Worm (Caenorhabditis elegans) whole organism, late embryonic: ENCODE measurements around the gene Y73B6BL.289.

Experiments
- K02D7.2 ChIP-seq: sonication (generic microtip); optimal IDR thresholded peaks from 2 replicates; lab custom pipeline; 2017; ENCODE audit warnings: mild to moderate bottlenecking, missing genetic modification characterization, missing compliant biosample characterization
- T23F11.4 ChIP-seq: fragments of 200-800 bp; sonication (Bioruptor generic); optimal IDR thresholded peaks from 2 replicates; lab custom pipeline; 2018; ENCODE audit warnings: mild to moderate bottlenecking, missing genetic modification characterization, missing compliant biosample characterization
- ceh-18 ChIP-seq: sonication (generic microtip); optimal IDR thresholded peaks from 2 replicates; lab custom pipeline; 2016; ENCODE audit warnings: missing genetic modification characterization, missing compliant biosample characterization
- ceh-22 ChIP-seq: sonication (generic microtip); optimal IDR thresholded peaks from 2 replicates; lab custom pipeline; 2017; ENCODE audit warnings: missing biosample characterization, missing genetic modification characterization
- ceh-31 ChIP-seq: sonication (generic microtip); optimal IDR thresholded peaks from 2 replicates; lab custom pipeline; 2016; ENCODE audit warnings: missing genetic modification characterization, missing compliant biosample characterization
- ceh-34 ChIP-seq: sonication (generic microtip); optimal IDR thresholded peaks from 2 replicates; lab custom pipeline; 2016; ENCODE audit warnings: mild to moderate bottlenecking, missing genetic modification characterization, missing compliant biosample characterization
- ceh-45 ChIP-seq: fragments of 200-800 bp; sonication (Bioruptor generic); IDR thresholded peaks from 2 replicates; pipeline ENCODE4 v1.3.6; 2022; ENCODE audit warnings: missing genetic modification reagents, missing genetic modification characterization, missing compliant biosample characterization
- ceh-9 ChIP-seq: sonication (generic microtip); optimal IDR thresholded peaks from 2 replicates; lab custom pipeline; 2016; ENCODE audit warnings: mild to moderate bottlenecking, missing genetic modification characterization, inconsistent platforms, missing compliant biosample characterization
- che-1 ChIP-seq: sonication (generic microtip); optimal IDR thresholded peaks from 2 replicates; lab custom pipeline; 2016; ENCODE audit warnings: mild to moderate bottlenecking, missing genetic modification characterization, missing compliant biosample characterization
- dve-1 ChIP-seq: sonication (generic microtip); optimal IDR thresholded peaks from 2 replicates; lab custom pipeline; 2017; ENCODE audit warnings: antibody characterized with exemption, mild to moderate bottlenecking, missing genetic modification characterization, missing compliant biosample characterization
- elt-2 ChIP-seq: sonication (generic microtip); optimal IDR thresholded peaks from 2 replicates; lab custom pipeline; 2016; ENCODE audit warnings: missing genetic modification reagents, missing genetic modification characterization, missing compliant biosample characterization
- fkh-10 ChIP-seq: fragments of 150-350 bp; optimal IDR thresholded peaks from 2 replicates; lab custom pipeline; 2014; ENCODE audit warnings: missing biosample characterization, missing genetic modification reagents, missing genetic modification characterization
- gmeb-2 ChIP-seq: sonication (generic microtip); optimal IDR thresholded peaks from 2 replicates; lab custom pipeline; 2016; ENCODE audit warnings: missing genetic modification characterization, inconsistent platforms, missing compliant biosample characterization
- hlh-13 ChIP-seq: fragments of 200-800 bp; sonication (Bioruptor generic); optimal IDR thresholded peaks from 2 replicates; lab custom pipeline; 2018; ENCODE audit warnings: mild to moderate bottlenecking, missing genetic modification characterization, missing compliant biosample characterization
- hlh-15 ChIP-seq: sonication (generic microtip); optimal IDR thresholded peaks from 2 replicates; lab custom pipeline; 2016; ENCODE audit warnings: missing genetic modification characterization, missing compliant biosample characterization
- hlh-6 ChIP-seq: sonication (generic microtip); optimal IDR thresholded peaks from 2 replicates; lab custom pipeline; 2016; ENCODE audit warnings: missing genotype, missing genetic modification characterization, missing compliant biosample characterization
- hlh-8 ChIP-seq: sonication (generic microtip); optimal IDR thresholded peaks from 2 replicates; lab custom pipeline; 2016; ENCODE audit warnings: missing genotype, missing genetic modification characterization, missing compliant biosample characterization
- nfya-1 ChIP-seq: sonication (generic microtip); optimal IDR thresholded peaks from 2 replicates; lab custom pipeline; 2017; ENCODE audit warnings: missing genetic modification characterization, mild to moderate bottlenecking, missing compliant biosample characterization, antibody characterized with exemption, moderate library complexity
- nhr-11 ChIP-seq: fragments of 150-350 bp; optimal IDR thresholded peaks from 2 replicates; lab custom pipeline; 2014; ENCODE audit warnings: missing biosample characterization, missing genetic modification characterization
- npax-4 ChIP-seq: sonication (generic microtip); optimal IDR thresholded peaks from 2 replicates; lab custom pipeline; 2016; ENCODE audit warnings: missing genetic modification characterization, missing compliant biosample characterization
- odd-2 ChIP-seq: sonication (generic microtip); optimal IDR thresholded peaks from 2 replicates; lab custom pipeline; 2017; ENCODE audit warnings: antibody characterized with exemption, mild to moderate bottlenecking, missing genetic modification characterization, missing compliant biosample characterization
- pat-9 ChIP-seq: fragments of 200-800 bp; sonication (Bioruptor generic); optimal IDR thresholded peaks from 2 replicates; lab custom pipeline; 2018; ENCODE audit warnings: mild to moderate bottlenecking, missing genetic modification characterization, moderate library complexity, missing compliant biosample characterization
- pqm-1 ChIP-seq: sonication (generic microtip); optimal IDR thresholded peaks from 2 replicates; lab custom pipeline; 2016; ENCODE audit warnings: missing genetic modification characterization, missing compliant biosample characterization
- pros-1 ChIP-seq: fragments of 150-350 bp; optimal IDR thresholded peaks from 2 replicates; lab custom pipeline; 2014; ENCODE audit warnings: missing biosample characterization, missing genetic modification reagents, missing genetic modification characterization
- sox-4 ChIP-seq: sonication (generic microtip); optimal IDR thresholded peaks from 2 replicates; lab custom pipeline; 2017; ENCODE audit warnings: mild to moderate bottlenecking, missing genetic modification characterization, inconsistent platforms, missing compliant biosample characterization
- tbx-7 ChIP-seq: sonication (generic microtip); optimal IDR thresholded peaks from 2 replicates; lab custom pipeline; 2016; ENCODE audit warnings: missing genotype, missing genetic modification characterization, missing compliant biosample characterization
- ttx-3 ChIP-seq: sonication (generic microtip); optimal IDR thresholded peaks from 2 replicates; lab custom pipeline; 2016; ENCODE audit warnings: missing genetic modification reagents, missing genetic modification characterization, missing compliant biosample characterization
- unc-55 ChIP-seq: sonication (generic microtip); optimal IDR thresholded peaks from 2 replicates; lab custom pipeline; 2017; ENCODE audit warnings: missing biosample characterization, missing genetic modification reagents, missing genetic modification characterization
- zip-5 ChIP-seq: sonication (generic microtip); optimal IDR thresholded peaks from 2 replicates; lab custom pipeline; 2016; ENCODE audit warnings: missing genetic modification characterization, missing compliant biosample characterization

Y73B6BL.289 gene

ce11 chrIV:6391566-6391965, 44.3 kb downstream of the Y73B6BL.289 start:
- TF ChIP-seq nfya-1 (tag; lab: Kevin White, UChicago) (peak; percentile 55), hlh-6 (tag; lab: Kevin White, UChicago) (no peak)

- TF ChIP-seq npax-4 (no peak), tbx-7 (tag; lab: Kevin White, UChicago) (no peak), zip-5 (no peak), ceh-45 (GFP tag; lab: Robert Waterston, UW) (no peak), pqm-1 (no peak), pros-1 (no peak), unc-55 (peak; percentile 62), dve-1 (tag; lab: Kevin White, UChicago) (no peak), K02D7.2 (no peak), fkh-10 (GFP tag; lab: Kevin White, UChicago) (no peak), ttx-3 (tag; lab: Kevin White, UChicago) (no peak), elt-2 (no peak), nfya-1 (tag; lab: Kevin White, UChicago) (peak; percentile 27), ceh-18 (tag; lab: Kevin White, UChicago) (peak; percentile 82), che-1 (no peak), gmeb-2 (no peak), ceh-22 (tag; lab: Kevin White, UChicago) (no peak), ceh-9 (tag; lab: Kevin White, UChicago) (no peak), odd-2 (tag; lab: Kevin White, UChicago) (no peak), ceh-31 (tag; lab: Kevin White, UChicago) (no peak)
Observed at ce11 chrIV:6393329-6393728, 46.0 kb downstream of the Y73B6BL.289 start.

- no peak for TF ChIP-seq sox-4
- no peak for TF ChIP-seq pat-9 (tag; lab: Kevin White, UChicago)
- TF ChIP-seq odd-2 (tag; lab: Kevin White, UChicago) = no peak
- no peak for TF ChIP-seq ceh-22 (tag; lab: Kevin White, UChicago)
- no peak for TF ChIP-seq hlh-15 (tag; lab: Kevin White, UChicago)
- no peak for TF ChIP-seq nhr-11
- no peak for TF ChIP-seq T23F11.4
- no peak for TF ChIP-seq hlh-13
- TF ChIP-seq ceh-34 (tag; lab: Kevin White, UChicago) = no peak
- TF ChIP-seq hlh-8 (tag; lab: Kevin White, UChicago) = no peak
Observed at ce11 chrIV:6395190-6395589, 47.9 kb downstream of the Y73B6BL.289 start.
